Fruit fly (Drosophila melanogaster): Measurements from ENCODE around the gene Dnaaf6.

Gene Dnaaf6

DNA sequence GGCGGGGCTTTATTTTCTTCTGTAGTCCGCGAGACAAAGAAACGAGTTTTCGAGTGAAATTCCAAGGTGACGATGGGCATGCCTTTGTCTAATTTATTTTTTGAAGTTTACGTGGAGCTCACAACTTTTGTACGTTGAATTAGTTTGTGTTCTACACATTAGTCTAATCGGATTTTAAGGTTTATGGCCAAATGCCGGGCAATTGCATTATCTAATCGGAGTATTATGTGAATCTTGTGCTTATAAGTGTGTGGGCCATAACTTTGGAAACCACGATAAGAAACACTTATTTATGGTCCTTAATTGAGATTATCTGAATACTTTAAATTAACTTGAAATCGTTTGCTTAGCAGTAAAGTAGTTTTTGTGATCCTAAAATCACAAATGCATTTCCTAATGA, 28.2 kb downstream of the Dnaaf6 start (continued):
- no peak for TF ChIP-seq CG33213 (GFP tag; optimal IDR thresholded peaks at IDR 0.05)
- no peak for TF ChIP-seq H2.0 (GFP tag; IDR thresholded peaks at IDR 0.05)
- 0 out of 2 replicates have a peak, but pooled peaks have one; percentile 14 for TF ChIP-seq GATAe (GFP tag; conservative IDR thresholded peaks at IDR 0.05)
- TF ChIP-seq CG32532 (GFP tag; IDR thresholded peaks at IDR 0.05), result no peak
- TF ChIP-seq CG13296 (GFP tag; optimal IDR thresholded peaks at IDR 0.05), result peak; percentile 16
- peak; percentile 53 for TF ChIP-seq Hey (tag; optimal IDR thresholded peaks at IDR 0.05)
- TF ChIP-seq CG6254 (GFP tag; optimal IDR thresholded peaks at IDR 0.05), result no peak
- no peak for TF ChIP-seq Xbp1 (GFP tag; optimal IDR thresholded peaks at IDR 0.05)
- TF ChIP-seq run (tag; optimal IDR thresholded peaks at IDR 0.05), result no peak
- peak; percentile 89 for TF ChIP-seq exex (tag; optimal IDR thresholded peaks at IDR 0.05)
- no peak for TF ChIP-seq CG17385 (GFP tag; optimal IDR thresholded peaks at IDR 0.05)
- peak; percentile 43 for TF ChIP-seq mirr (GFP tag; optimal IDR thresholded peaks at IDR 0.05)
- no peak for TF ChIP-seq CG8765 (GFP tag; IDR thresholded peaks at IDR 0.05)
- no peak for TF ChIP-seq Oli (tag; optimal IDR thresholded peaks at IDR 0.05)
- TF ChIP-seq grn (GFP tag; optimal IDR thresholded peaks at IDR 0.05), result peak; percentile 44
- no peak for TF ChIP-seq CG8478 (optimal IDR thresholded peaks at IDR 0.05)

DNA sequence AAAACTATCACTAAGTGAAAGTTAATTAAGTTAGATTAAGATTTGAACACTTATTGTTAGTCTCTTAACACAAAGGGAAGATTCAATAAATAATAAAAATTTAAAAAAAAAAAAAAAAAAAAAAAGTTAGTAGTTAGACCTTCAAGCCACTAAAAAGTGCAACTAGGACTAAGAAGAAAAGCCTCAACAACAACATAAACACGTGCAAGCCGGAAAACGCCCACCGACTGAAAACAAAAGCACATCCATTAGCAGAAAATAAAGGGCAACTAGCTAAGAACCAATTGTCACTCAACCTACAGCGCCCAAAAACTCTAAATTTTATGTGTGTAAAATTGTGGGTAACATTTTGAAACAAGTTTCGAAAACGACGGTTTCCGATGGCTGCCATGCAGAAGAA, 43.9 kb downstream of the Dnaaf6 start, which contains the start of gene CG13473:
CG13473 (plus strand) TSS at position 301 of the 400 bp plus-strand sequence.
- no peak for TF ChIP-seq dpn (GFP tag; optimal IDR thresholded peaks at IDR 0.05)
- no peak for TF ChIP-seq CG4282 (GFP tag; optimal IDR thresholded peaks at IDR 0.05)
- TF ChIP-seq CG12071 (GFP tag; optimal IDR thresholded peaks at IDR 0.05), result no peak
- no peak for TF ChIP-seq aop (GFP tag; IDR thresholded peaks at IDR 0.05)
- TF ChIP-seq gce (GFP tag; IDR thresholded peaks at IDR 0.05), result no peak
- TF ChIP-seq jigr1 (GFP tag; IDR thresholded peaks at IDR 0.05), result no peak

DNA sequence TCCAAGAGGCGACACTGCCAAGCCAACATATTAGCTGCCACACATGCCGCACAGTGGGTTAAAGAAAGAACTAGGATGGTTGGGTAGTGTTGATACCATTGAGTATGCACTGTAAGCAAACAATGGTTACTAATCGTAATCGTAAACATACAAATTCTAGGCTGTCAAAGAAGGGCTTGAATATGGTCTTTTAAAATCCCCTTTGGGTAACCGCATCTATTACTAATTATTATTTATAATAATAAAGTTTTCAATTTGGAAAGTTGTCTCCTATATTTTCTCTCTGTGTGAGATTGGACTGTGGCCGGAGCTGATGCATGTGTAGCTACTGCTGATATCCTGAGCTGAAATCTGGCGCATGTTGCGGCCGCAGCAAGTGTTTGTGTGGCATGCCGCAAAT, 47.2 kb downstream of the Dnaaf6 start:
- TF ChIP-seq CG31441 (GFP tag; IDR thresholded peaks at IDR 0.05) (0 out of 2 replicates have a peak, but pooled peaks have one; percentile 15), CG7928 (GFP tag; optimal IDR thresholded peaks at IDR 0.05) (no peak), CG4404 (GFP tag; IDR thresholded peaks at IDR 0.05) (peak; percentile 43; the same call in 1 of the 2 replicates), mirr (GFP tag; optimal IDR thresholded peaks at IDR 0.05) (no peak), CG17361 (GFP tag; IDR thresholded peaks at IDR 0.05) (0 out of 3 replicates have a peak, but pooled peaks have one; percentile 31), zen (tag; optimal IDR thresholded peaks at IDR 0.05) (no peak), ara (GFP tag; IDR thresholded peaks at IDR 0.05) (0 out of 2 replicates have a peak, but pooled peaks have one; percentile 32), HLH54F (GFP tag; optimal IDR thresholded peaks at IDR 0.05) (no peak), Xrp1 (GFP tag; IDR thresholded peaks at IDR 0.05) (0 out of 2 replicates have a peak, but pooled peaks have one; percentile 29), CG11093 (GFP tag; IDR thresholded peaks at IDR 0.05) (0 out of 3 replicates have a peak, but pooled peaks have one; percentile 22), CG17829 (tag; optimal IDR thresholded peaks at IDR 0.05) (peak; percentile 23), CG17328 (GFP tag; IDR thresholded peaks at IDR 0.05) (0 out of 2 replicates have a peak, but pooled peaks have one; percentile 9), Doc3 (GFP tag; IDR thresholded peaks at IDR 0.05; ENCODE audit: partially characterized antibody) (no peak), CG2712 (tag; optimal IDR thresholded peaks at IDR 0.05) (peak; percentile 52), CG9797 (GFP tag; optimal IDR thresholded peaks at IDR 0.05) (no peak), gem (tag; optimal IDR thresholded peaks at IDR 0.05) (peak; percentile 40), kay (GFP tag; optimal IDR thresholded peaks at IDR 0.05) (no peak), CG18262 (tag; optimal IDR thresholded peaks at IDR 0.05) (peak; percentile 36), Sox102F (GFP tag; optimal IDR thresholded peaks at IDR 0.05) (peak; percentile 1)
